Fruit fly (Drosophila melanogaster) whole organism, adult: ENCODE data around the gene Meltrin.

Experiments
- CG11617 ChIP-seq: fragments of 200-800 bp; sonication (Bioruptor generic); optimal IDR thresholded peaks from 2 replicates; lab custom pipeline; 2017; ENCODE audit warnings: mild to moderate bottlenecking, missing biosample characterization, missing genetic modification reagents, missing genetic modification characterization
- CG12768 ChIP-seq: fragments of 200-800 bp; sonication (Bioruptor generic); optimal IDR thresholded peaks from 2 replicates; lab custom pipeline; 2017; ENCODE audit warnings: missing biosample characterization, missing genetic modification characterization, mild to moderate bottlenecking, moderate library complexity, missing genetic modification reagents
- CG14711 ChIP-seq: fragments of 200-800 bp; sonication (Bioruptor generic); optimal IDR thresholded peaks from 2 replicates; lab custom pipeline; 2018; ENCODE audit warnings: missing biosample characterization, mild to moderate bottlenecking, missing genetic modification characterization, moderate library complexity
- CG1620 ChIP-seq: fragments of 200-800 bp; sonication (Bioruptor generic); optimal IDR thresholded peaks from 2 replicates; lab custom pipeline; 2016; ENCODE audit warnings: missing biosample characterization, missing genetic modification characterization
- CG33017 ChIP-seq: fragments of 200-800 bp; sonication (Bioruptor generic); optimal IDR thresholded peaks from 2 replicates; lab custom pipeline; 2018; ENCODE audit warnings: missing biosample characterization, mild to moderate bottlenecking, missing genetic modification characterization, moderate library complexity
- CG5204 ChIP-seq: fragments of 200-800 bp; sonication (Bioruptor generic); optimal IDR thresholded peaks from 2 replicates; lab custom pipeline; 2016; ENCODE audit warnings: missing biosample characterization, missing genetic modification characterization
- CG7045 ChIP-seq: fragments of 200-800 bp; sonication (Bioruptor generic); optimal IDR thresholded peaks from 2 replicates; lab custom pipeline; 2017; ENCODE audit warnings: missing biosample characterization, mild to moderate bottlenecking, missing genetic modification characterization
- CG7101 ChIP-seq: fragments of 200-800 bp; sonication (Bioruptor generic); optimal IDR thresholded peaks from 2 replicates; lab custom pipeline; 2018; ENCODE audit warnings: missing biosample characterization, mild to moderate bottlenecking, missing genetic modification characterization, moderate library complexity
- Clk ChIP-seq: fragments of 200-800 bp; sonication (Bioruptor generic); optimal IDR thresholded peaks from 2 replicates; lab custom pipeline; 2017; ENCODE audit warnings: missing biosample characterization, missing genetic modification characterization
- Crg-1 ChIP-seq: fragments of 200-800 bp; sonication (Bioruptor generic); optimal IDR thresholded peaks from 2 replicates; lab custom pipeline; 2016; ENCODE audit warnings: missing biosample characterization, missing genetic modification characterization
- Hr96 ChIP-seq: fragments of 200-800 bp; sonication (Bioruptor generic); optimal IDR thresholded peaks from 2 replicates; lab custom pipeline; 2016; ENCODE audit warnings: missing biosample characterization, missing genetic modification characterization
- Mnt ChIP-seq: fragments of 200-800 bp; sonication (Bioruptor generic); optimal IDR thresholded peaks from 2 replicates; lab custom pipeline; 2016; ENCODE audit warnings: missing biosample characterization, mild to moderate bottlenecking, missing genetic modification characterization
- bab1 ChIP-seq: fragments of 200-800 bp; sonication (Bioruptor generic); optimal IDR thresholded peaks from 3 replicates; lab custom pipeline; 2019; ENCODE audit warnings: missing biosample characterization, mild to moderate bottlenecking, missing genetic modification characterization, moderate library complexity
- cic ChIP-seq: fragments of 200-800 bp; sonication (Bioruptor generic); optimal IDR thresholded peaks from 2 replicates; lab custom pipeline; 2017; ENCODE audit warnings: missing biosample characterization, mild to moderate bottlenecking, missing genetic modification characterization, moderate library complexity
- cnc ChIP-seq, 2 experiments: fragments of >200 bp; optimal IDR thresholded peaks; 2 replicates each; lab custom pipeline; 2017
- kay ChIP-seq: fragments of 200-800 bp; sonication (Bioruptor generic); peaks from one replicate; lab custom pipeline; 2016; ENCODE audit warnings: missing biosample characterization, missing genetic modification characterization, borderline replicate concordance
- ovo ChIP-seq: fragments of 200-800 bp; sonication (Bioruptor generic); optimal IDR thresholded peaks from 2 replicates; lab custom pipeline; 2016; ENCODE audit warnings: missing biosample characterization, missing genetic modification characterization
- pad ChIP-seq: fragments of 200-800 bp; sonication (Bioruptor generic); optimal IDR thresholded peaks from 3 replicates; lab custom pipeline; 2017; ENCODE audit warnings: missing biosample characterization, missing genetic modification characterization, mild to moderate bottlenecking, moderate library complexity, missing genetic modification reagents
- tj ChIP-seq: fragments of 200-800 bp; sonication (Bioruptor generic); optimal IDR thresholded peaks from 3 replicates; lab custom pipeline; 2017; ENCODE audit warnings: missing biosample characterization, mild to moderate bottlenecking, missing genetic modification characterization, moderate library complexity
- toe ChIP-seq: fragments of 200-800 bp; sonication (Bioruptor generic); optimal IDR thresholded peaks from 2 replicates; lab custom pipeline; 2016; ENCODE audit warnings: missing biosample characterization, missing genetic modification characterization

Meltrin gene

dm6 chr3R:14662989-14663500, 34.0 kb downstream of the Meltrin start, which contains the start of the genes Rad17 and BigH1:
Rad17 (minus strand) TSS chr3R:14663197.
BigH1 (plus strand) TSS chr3R:14663450.
- TF ChIP-seq bab1 (GFP tag; lab: Kevin White, UChicago) (peak; percentile 10), tj (GFP tag; lab: Kevin White, UChicago) (no peak), ovo (GFP tag; lab: Kevin White, UChicago) (peak; percentile 84)

dm6 chr3R:14659354-14659804, 37.7 kb downstream of the Meltrin start, which contains the start of gene Hexim:
Hexim (plus strand) TSS chr3R:14659438.
- no peak for TF ChIP-seq kay (GFP tag; lab: Kevin White, UChicago)
- peak; percentile 3 for TF ChIP-seq CG7101 (tag; lab: Kevin White, UChicago)
- TF ChIP-seq cic = peak; percentile 35
- peak; percentile 23 for TF ChIP-seq CG1620
- TF ChIP-seq CG33017 (tag; lab: Kevin White, UChicago) = no peak
- no peak for TF ChIP-seq toe
- TF ChIP-seq pad (GFP tag; lab: Kevin White, UChicago) = peak; percentile 16
- peak; percentile 32 for TF ChIP-seq tj (GFP tag; lab: Kevin White, UChicago)
- TF ChIP-seq CG12768 (GFP tag; lab: Kevin White, UChicago) = peak; percentile 41
- TF ChIP-seq CG11617 = peak; percentile 45
- no peak for TF ChIP-seq ovo (GFP tag; lab: Kevin White, UChicago)
- TF ChIP-seq CG7045 (GFP tag; lab: Kevin White, UChicago) = no peak
- no peak for TF ChIP-seq Clk (GFP tag; lab: Kevin White, UChicago)
- TF ChIP-seq CG5204 (GFP tag; lab: Kevin White, UChicago) = no peak
- peak; percentile 34 for TF ChIP-seq Mnt (GFP tag; lab: Kevin White, UChicago)
- no peak for TF ChIP-seq Hr96 (GFP tag; lab: Kevin White, UChicago)
- peak; percentile 30 for TF ChIP-seq CG14711 (tag; lab: Kevin White, UChicago)
- peak; percentile 75 for TF ChIP-seq bab1 (GFP tag; lab: Kevin White, UChicago)
- TF ChIP-seq Crg-1 (GFP tag; lab: Kevin White, UChicago) = peak; percentile 58
- TF ChIP-seq cnc (optimal IDR thresholded peaks at IDR 0.05; lab: Kevin White, UChicago) = no peak

- TF ChIP-seq cnc (optimal IDR thresholded peaks at IDR 0.05; lab: Kevin White, UChicago) (no peak), CG7101 (tag; lab: Kevin White, UChicago) (no peak), CG14711 (tag; lab: Kevin White, UChicago) (no peak)
Observed at dm6 chr3R:14658170-14658569, 38.9 kb downstream of the Meltrin start.

dm6 chr3R:14657605-14657910, 39.5 kb downstream of the Meltrin start:
- TF ChIP-seq CG1620 = no peak
- no peak for TF ChIP-seq CG7045 (GFP tag; lab: Kevin White, UChicago)
- TF ChIP-seq CG5204 (GFP tag; lab: Kevin White, UChicago) = no peak
- no peak for TF ChIP-seq CG7101 (tag; lab: Kevin White, UChicago)
- TF ChIP-seq kay (GFP tag; lab: Kevin White, UChicago) = no peak
- no peak for TF ChIP-seq Crg-1 (GFP tag; lab: Kevin White, UChicago)
- TF ChIP-seq CG14711 (tag; lab: Kevin White, UChicago) = no peak
- no peak for TF ChIP-seq CG11617
- no peak for TF ChIP-seq CG12768 (GFP tag; lab: Kevin White, UChicago)

- TF ChIP-seq Mnt (GFP tag; lab: Kevin White, UChicago) (peak; percentile 37), bab1 (GFP tag; lab: Kevin White, UChicago) (peak; percentile 40), CG5204 (GFP tag; lab: Kevin White, UChicago) (no peak), CG12768 (GFP tag; lab: Kevin White, UChicago) (peak; percentile 17), tj (GFP tag; lab: Kevin White, UChicago) (no peak), cic (peak; percentile 68), pad (GFP tag; lab: Kevin White, UChicago) (peak; percentile 4), Crg-1 (GFP tag; lab: Kevin White, UChicago) (no peak), CG33017 (tag; lab: Kevin White, UChicago) (peak; percentile 50), CG7101 (tag; lab: Kevin White, UChicago) (peak; percentile 47), toe (no peak), ovo (GFP tag; lab: Kevin White, UChicago) (no peak), kay (GFP tag; lab: Kevin White, UChicago) (no peak), cnc (optimal IDR thresholded peaks at IDR 0.05; lab: Kevin White, UChicago) (no peak), CG11617 (no peak), CG14711 (tag; lab: Kevin White, UChicago) (peak; percentile 24), Hr96 (GFP tag; lab: Kevin White, UChicago) (no peak), Clk (GFP tag; lab: Kevin White, UChicago) (no peak), CG7045 (GFP tag; lab: Kevin White, UChicago) (peak; percentile 66), CG1620 (no peak)
Observed at dm6 chr3R:14656760-14657604, 40.1 kb downstream of the Meltrin start, which contains the start of gene CG3505. CG3505 (plus strand) TSS chr3R:14657447.
